Worm (Caenorhabditis elegans): ENCODE data around the gene nhr-181.

nhr-181 gene

ce11 chrV:4143034-4143433 lies 48.2 kb downstream of the nhr-181 start (continued):
- no peak for TF ChIP-seq madf-3 (GFP tag; IDR thresholded peaks at IDR 0.05)
- TF ChIP-seq efl-1 (GFP tag; optimal IDR thresholded peaks at IDR 0.05): no peak
- no peak for TF ChIP-seq mxl-1 (tag; optimal IDR thresholded peaks at IDR 0.05)
- TF ChIP-seq T07F8.4 (tag; optimal IDR thresholded peaks at IDR 0.05): no peak
- TF ChIP-seq rcor-1 (GFP tag; IDR thresholded peaks at IDR 0.05): no peak
- TF ChIP-seq hmg-1.2 (GFP tag; IDR thresholded peaks at IDR 0.05): peak; percentile 97
- TF ChIP-seq ccch-3 (GFP tag; optimal IDR thresholded peaks at IDR 0.05): no peak
- no peak for TF ChIP-seq F52B5.7 (tag; optimal IDR thresholded peaks at IDR 0.05)
- TF ChIP-seq F23B12.7 (tag; optimal IDR thresholded peaks at IDR 0.05; ENCODE audit: insufficient read depth): no peak
- no peak for TF ChIP-seq Y53G8AR.9 (GFP tag; conservative IDR thresholded peaks at IDR 0.05)
- no peak for TF ChIP-seq lin-26 (GFP tag; IDR thresholded peaks at IDR 0.05)
- TF ChIP-seq mes-4 (tag; optimal IDR thresholded peaks at IDR 0.05): no peak
- TF ChIP-seq let-526 (GFP tag; IDR thresholded peaks at IDR 0.05): no peak
- TF ChIP-seq ekl-4 (GFP tag; IDR thresholded peaks at IDR 0.05): no peak
- TF ChIP-seq bed-2 (GFP tag; IDR thresholded peaks at IDR 0.05): no peak
- no peak for TF ChIP-seq ceh-79 (tag; optimal IDR thresholded peaks at IDR 0.05)
- TF ChIP-seq pha-4 (tag; optimal IDR thresholded peaks at IDR 0.05): no peak
- TF ChIP-seq aptf-3 (GFP tag; IDR thresholded peaks at IDR 0.05): no peak
- TF ChIP-seq K11D2.4 (GFP tag; IDR thresholded peaks at IDR 0.05): peak; percentile 52; the same call in 1 of the 2 replicates
- no peak for TF ChIP-seq atf-7 (tag; optimal IDR thresholded peaks at IDR 0.05)
- no peak for TF ChIP-seq C06A6.2 (GFP tag; conservative IDR thresholded peaks at IDR 0.05)
- no peak for TF ChIP-seq hlh-26 (GFP tag; conservative IDR thresholded peaks at IDR 0.05)
- no peak for TF ChIP-seq snpc-1.3 (tag; optimal IDR thresholded peaks at IDR 0.05; ENCODE audit: insufficient read depth)
- no peak for TF ChIP-seq attf-6 (GFP tag; IDR thresholded peaks at IDR 0.05)
- no peak for TF ChIP-seq rec-8 (tag; optimal IDR thresholded peaks at IDR 0.05)
- TF ChIP-seq tbx-9 (tag; optimal IDR thresholded peaks at IDR 0.05; ENCODE audit: borderline replicate concordance): no peak
- no peak for TF ChIP-seq ceh-100 (GFP tag; IDR thresholded peaks at IDR 0.05)
- no peak for TF ChIP-seq rpc-1 (optimal IDR thresholded peaks at IDR 0.05)
- TF ChIP-seq rpc-1 (tag; optimal IDR thresholded peaks at IDR 0.05): no peak

ce11 chrV:4144205-4144604 lies 49.4 kb downstream of the nhr-181 start, which contains the start of gene Y45G5AL.1:
Y45G5AL.1 (plus strand) TSS chrV:4144505.
- TF ChIP-seq ztf-28 (GFP tag; IDR thresholded peaks at IDR 0.05): no peak
- TF ChIP-seq snpc-4 (GFP tag; optimal IDR thresholded peaks at IDR 0.05): no peak
- no peak for TF ChIP-seq snpc-4 (tag; optimal IDR thresholded peaks at IDR 0.05)
- TF ChIP-seq snpc-1.3 (tag; optimal IDR thresholded peaks at IDR 0.05; ENCODE audit: insufficient read depth): no peak
- TF ChIP-seq F23B12.7 (tag; optimal IDR thresholded peaks at IDR 0.05; ENCODE audit: insufficient read depth): no peak
- TF ChIP-seq sdz-38 (tag; optimal IDR thresholded peaks at IDR 0.05): no peak
- TF ChIP-seq lsy-27 (tag; optimal IDR thresholded peaks at IDR 0.05; ENCODE audit: borderline replicate concordance, insufficient read depth): no peak
- no peak for TF ChIP-seq efl-1 (GFP tag; optimal IDR thresholded peaks at IDR 0.05)
- no peak for TF ChIP-seq unc-62 (GFP tag; optimal IDR thresholded peaks at IDR 0.05)
- no peak for TF ChIP-seq attf-3 (GFP tag; conservative IDR thresholded peaks at IDR 0.05)

All from whole organism, young adult.